Worm (Caenorhabditis elegans) whole organism, midembryonic: ENCODE data around the gene C24D10.4.

ENCODE experiments used
- T22C8.4 ChIP-seq: fragments of 200-800 bp; sonication (Bioruptor generic); IDR thresholded peaks from 2 replicates; pipeline ENCODE4 v1.3.6; 2022; ENCODE audit warnings: missing genetic modification characterization, missing compliant biosample characterization
- cog-1 ChIP-seq: sonication (generic microtip); optimal IDR thresholded peaks from 2 replicates; lab custom pipeline; 2016; ENCODE audit warnings: missing genetic modification characterization, missing compliant biosample characterization
- ztf-29 ChIP-seq: fragments of 200-800 bp; sonication (Bioruptor generic); IDR thresholded peaks from 2 replicates; pipeline ENCODE4 v1.3.6; 2022; ENCODE audit warnings: missing genetic modification reagents, missing genetic modification characterization, missing compliant biosample characterization

ce11 chrIV:5188051-5188450, 27.7 kb downstream of the C24D10.4 start:
- TF ChIP-seq T22C8.4 (GFP tag; lab: Robert Waterston, UW) (no peak), cog-1 (tag; lab: Kevin White, UChicago) (no peak), ztf-29 (no peak)
